Fruit fly (Drosophila melanogaster): ENCODE data around the gene GstT4.
A peak's percentile ranks its signal among the peaks of the same experiment; 100 is the strongest.

GstT4 gene

dm6 chrX:13376520-13376919, 28.0 kb upstream of the GstT4 start:
- TF ChIP-seq spab (GFP tag; optimal IDR thresholded peaks at IDR 0.05) = peak; percentile 32
- TF ChIP-seq acj6 (GFP tag; optimal IDR thresholded peaks at IDR 0.05) = peak; percentile 67
- no peak for TF ChIP-seq CG6854 (GFP tag; optimal IDR thresholded peaks at IDR 0.05)
- TF ChIP-seq CG6163 (GFP tag; IDR thresholded peaks at IDR 0.05) = peak; percentile 68
- no peak for TF ChIP-seq Hr38 (GFP tag; optimal IDR thresholded peaks at IDR 0.05)
- no peak for TF ChIP-seq fd85E (GFP tag; optimal IDR thresholded peaks at IDR 0.05)
- peak; percentile 31 for TF ChIP-seq topi (GFP tag; optimal IDR thresholded peaks at IDR 0.05)
- TF ChIP-seq Eip93F (GFP tag; optimal IDR thresholded peaks at IDR 0.05) = no peak
- TF ChIP-seq pdm3 (GFP tag; optimal IDR thresholded peaks at IDR 0.05) = peak; percentile 69
- TF ChIP-seq CG3032 (tag; optimal IDR thresholded peaks at IDR 0.05) = peak; percentile 46
- no peak for TF ChIP-seq CG11902 (GFP tag; optimal IDR thresholded peaks at IDR 0.05)
- TF ChIP-seq ss (GFP tag; optimal IDR thresholded peaks at IDR 0.05) = peak in 1 of 2 experiments; percentile 25
- peak; percentile 52 for TF ChIP-seq CG15336 (GFP tag; IDR thresholded peaks at IDR 0.05)
- peak; percentile 61 for TF ChIP-seq CG32006 (GFP tag; optimal IDR thresholded peaks at IDR 0.05)
- peak; percentile 44; the same call in 1 of the 3 replicates for TF ChIP-seq CG8119 (GFP tag; IDR thresholded peaks at IDR 0.05)
- TF ChIP-seq CG4318 (GFP tag; optimal IDR thresholded peaks at IDR 0.05) = peak; percentile 28
- peak; percentile 21 for TF ChIP-seq CG16779 (tag; optimal IDR thresholded peaks at IDR 0.05)
- peak; percentile 51 for TF ChIP-seq Eip75B (GFP tag; optimal IDR thresholded peaks at IDR 0.05)
- peak; percentile 37 for TF ChIP-seq CG7368 (GFP tag; optimal IDR thresholded peaks at IDR 0.05)
- peak; percentile 57 for TF ChIP-seq net (GFP tag; optimal IDR thresholded peaks at IDR 0.05)
- TF ChIP-seq Met (GFP tag; optimal IDR thresholded peaks at IDR 0.05) = peak; percentile 47
- no peak for TF ChIP-seq dsx (GFP tag; optimal IDR thresholded peaks at IDR 0.05; ENCODE audit: poor library complexity, severe bottlenecking)
- peak; percentile 5 for TF ChIP-seq CG6808 (GFP tag; optimal IDR thresholded peaks at IDR 0.05)
- peak; percentile 48; the same call in 1 of the 2 replicates for TF ChIP-seq Gug (GFP tag; IDR thresholded peaks at IDR 0.05)
- no peak for TF ChIP-seq Blimp-1 (GFP tag; optimal IDR thresholded peaks at IDR 0.05)
- peak; percentile 22 for TF ChIP-seq svp (GFP tag)
- TF ChIP-seq cyc (GFP tag; optimal IDR thresholded peaks at IDR 0.05) = peak; percentile 12
- peak; percentile 22 for TF ChIP-seq CG34406 (GFP tag; optimal IDR thresholded peaks at IDR 0.05)
- peak; percentile 56 for TF ChIP-seq CG10631 (GFP tag; optimal IDR thresholded peaks at IDR 0.05)
- TF ChIP-seq Smox (GFP tag; optimal IDR thresholded peaks at IDR 0.05) = peak; percentile 37
- peak; percentile 88 for TF ChIP-seq Eip78C (GFP tag)
- peak; percentile 52 for TF ChIP-seq CG8632 (GFP tag; optimal IDR thresholded peaks at IDR 0.05)
- TF ChIP-seq CG6276 (GFP tag; optimal IDR thresholded peaks at IDR 0.05) = peak; percentile 34
- no peak for TF ChIP-seq CG9139 (GFP tag; optimal IDR thresholded peaks at IDR 0.05)
- peak; percentile 35 for TF ChIP-seq CG31627 (GFP tag; optimal IDR thresholded peaks at IDR 0.05)
- TF ChIP-seq CG1621 (tag; optimal IDR thresholded peaks at IDR 0.05) = peak; percentile 49
- TF ChIP-seq eg (GFP tag; IDR thresholded peaks at IDR 0.05) = peak; percentile 47; the same call in 1 of the 3 replicates
- peak; percentile 55 for TF ChIP-seq Hr4 (GFP tag; optimal IDR thresholded peaks at IDR 0.05)
- peak; percentile 47 for TF ChIP-seq Ets96B (tag; optimal IDR thresholded peaks at IDR 0.05)
- TF ChIP-seq Ets21C (GFP tag; optimal IDR thresholded peaks at IDR 0.05) = no peak
- peak in 1 of 2 experiments; percentile 15 for TF ChIP-seq salr (GFP tag; optimal IDR thresholded peaks at IDR 0.05)
- peak; percentile 14 for TF ChIP-seq dac (GFP tag; optimal IDR thresholded peaks at IDR 0.05)
- TF ChIP-seq Hr39 (GFP tag; optimal IDR thresholded peaks at IDR 0.05) = peak; percentile 39
- no peak for TF ChIP-seq CG11294 (GFP tag; IDR thresholded peaks at IDR 0.05)
- TF ChIP-seq Sox102F (GFP tag; optimal IDR thresholded peaks at IDR 0.05) = no peak
- peak; percentile 51 for TF ChIP-seq Lpt (GFP tag; optimal IDR thresholded peaks at IDR 0.05)
- TF ChIP-seq CG11762 (GFP tag; optimal IDR thresholded peaks at IDR 0.05; ENCODE audit: insufficient read depth) = peak; percentile 15
- peak; percentile 44 for TF ChIP-seq Sox14 (GFP tag; optimal IDR thresholded peaks at IDR 0.05)
- TF ChIP-seq esn (GFP tag; optimal IDR thresholded peaks at IDR 0.05) = peak; percentile 39
- peak; percentile 53 for TF ChIP-seq CG3919 (GFP tag; optimal IDR thresholded peaks at IDR 0.05)
- TF ChIP-seq fd59A (GFP tag; optimal IDR thresholded peaks at IDR 0.05) = peak; percentile 32
- peak; percentile 58 for TF ChIP-seq achi (GFP tag; optimal IDR thresholded peaks at IDR 0.05)
